Worm (Caenorhabditis elegans) whole organism, young adult: ENCODE measurements around the gene nspc-10.

Experiments used
- B0035.1 ChIP-seq: sonication (generic microtip); optimal IDR thresholded peaks from 2 replicates; lab custom pipeline; 2016; ENCODE audit warnings: missing genetic modification characterization, mild to moderate bottlenecking, missing compliant biosample characterization, missing genotype, missing genetic modification reagents
- B0261.1 ChIP-seq: sonication (generic microtip); optimal IDR thresholded peaks from 2 replicates; lab custom pipeline; 2016; ENCODE audit warnings: mild to moderate bottlenecking, missing genetic modification characterization, moderate library complexity, missing compliant biosample characterization
- F10E7.11 ChIP-seq: sonication (generic microtip); optimal IDR thresholded peaks from 2 replicates; lab custom pipeline; 2017; ENCODE audit warnings: mild to moderate bottlenecking, missing genetic modification characterization, moderate library complexity, missing compliant biosample characterization
- F49E8.2 ChIP-seq: sonication (generic microtip); optimal IDR thresholded peaks from 3 replicates; lab custom pipeline; 2017; ENCODE audit warnings: missing genetic modification characterization, mild to moderate bottlenecking, missing compliant biosample characterization, antibody characterized with exemption, moderate library complexity; ENCODE audit not compliant: insufficient read depth
- F57A8.1 ChIP-seq: fragments of 200-800 bp; sonication (Bioruptor generic); optimal IDR thresholded peaks from 2 replicates; lab custom pipeline; 2018; ENCODE audit warnings: mild to moderate bottlenecking, missing genetic modification characterization, moderate library complexity, missing compliant biosample characterization
- T07F8.4 ChIP-seq: sonication (generic microtip); optimal IDR thresholded peaks from 2 replicates; lab custom pipeline; 2016; ENCODE audit warnings: mild to moderate bottlenecking, missing genetic modification characterization, moderate library complexity, missing compliant biosample characterization
- Y53F4B.3 ChIP-seq: fragments of 200-800 bp; sonication (Bioruptor generic); IDR thresholded peaks from 2 replicates; pipeline ENCODE4 v1.3.6; 2022; ENCODE audit warnings: missing genetic modification reagents, missing genetic modification characterization, missing compliant biosample characterization
- Y56A3A.18 ChIP-seq: fragments of 200-800 bp; sonication (Bioruptor generic); IDR thresholded peaks from 2 replicates; pipeline ENCODE4 v1.3.6; 2022; ENCODE audit warnings: missing genetic modification reagents, missing genetic modification characterization, missing compliant biosample characterization
- ZK185.1 ChIP-seq: sonication (generic microtip); optimal IDR thresholded peaks from 2 replicates; lab custom pipeline; 2016; ENCODE audit warnings: mild to moderate bottlenecking, missing genetic modification characterization, missing compliant biosample characterization; ENCODE audit not compliant: poor library complexity, severe bottlenecking
- aptf-3 ChIP-seq: fragments of 200-800 bp; sonication (Bioruptor generic); IDR thresholded peaks from 2 replicates; pipeline ENCODE4 v1.3.6; 2022; ENCODE audit warnings: missing genetic modification characterization, missing compliant biosample characterization
- athp-1 ChIP-seq: sonication (generic microtip); optimal IDR thresholded peaks from 2 replicates; lab custom pipeline; 2017; ENCODE audit warnings: mild to moderate bottlenecking, missing genetic modification characterization, missing compliant biosample characterization
- attf-3 ChIP-seq: fragments of 200-800 bp; sonication (Bioruptor generic); conservative IDR thresholded peaks from 2 replicates; pipeline ENCODE4 v1.3.6; 2022; ENCODE audit warnings: missing genetic modification reagents, missing genetic modification characterization, missing compliant biosample characterization
- bed-1 ChIP-seq: fragments of 200-800 bp; sonication (Bioruptor generic); IDR thresholded peaks from 2 replicates; pipeline ENCODE4 v1.3.6; 2022; ENCODE audit warnings: missing genetic modification reagents, missing genetic modification characterization, missing compliant biosample characterization
- ceh-27 ChIP-seq: fragments of 200-800 bp; sonication (Bioruptor generic); optimal IDR thresholded peaks from 2 replicates; lab custom pipeline; 2018; ENCODE audit warnings: mild to moderate bottlenecking, missing genetic modification characterization, moderate library complexity, missing compliant biosample characterization
- ceh-40 ChIP-seq: fragments of 200-800 bp; sonication (Bioruptor generic); IDR thresholded peaks from 2 replicates; pipeline ENCODE4 v1.3.6; 2022; ENCODE audit warnings: missing genetic modification characterization, missing compliant biosample characterization
- ceh-91 ChIP-seq: fragments of 200-800 bp; sonication (Bioruptor generic); IDR thresholded peaks from 2 replicates; pipeline ENCODE4 v1.3.6; 2022; ENCODE audit warnings: missing genetic modification reagents, missing genetic modification characterization, missing compliant biosample characterization
- die-1 ChIP-seq: sonication (generic microtip); optimal IDR thresholded peaks from 2 replicates; lab custom pipeline; 2016; ENCODE audit warnings: missing genotype, mild to moderate bottlenecking, missing genetic modification characterization, missing compliant biosample characterization
- egl-44 ChIP-seq: fragments of 200-800 bp; sonication (Bioruptor generic); IDR thresholded peaks from 2 replicates; pipeline ENCODE4 v1.3.6; 2022; ENCODE audit warnings: missing genetic modification reagents, missing genetic modification characterization, missing compliant biosample characterization
- ekl-4 ChIP-seq: fragments of 200-800 bp; sonication (Bioruptor generic); IDR thresholded peaks from 2 replicates; pipeline ENCODE4 v1.3.6; 2022; ENCODE audit warnings: missing genetic modification reagents, missing genetic modification characterization, missing compliant biosample characterization
- hmg-1.2 ChIP-seq: fragments of 200-800 bp; sonication (Bioruptor generic); IDR thresholded peaks from 2 replicates; pipeline ENCODE4 v1.3.6; 2022; ENCODE audit warnings: missing genetic modification reagents, missing genetic modification characterization, missing compliant biosample characterization
- hmg-20 ChIP-seq: fragments of 200-800 bp; sonication (Bioruptor generic); IDR thresholded peaks from 2 replicates; pipeline ENCODE4 v1.3.6; 2022; ENCODE audit warnings: missing genetic modification reagents, missing genetic modification characterization, missing compliant biosample characterization
- hrde-1 ChIP-seq: sonication (generic microtip); optimal IDR thresholded peaks from 2 replicates; lab custom pipeline; 2016; ENCODE audit warnings: missing genetic modification characterization, mild to moderate bottlenecking, missing compliant biosample characterization, moderate library complexity, missing genotype, missing genetic modification reagents, borderline replicate concordance
- lag-1 ChIP-seq: fragments of 200-800 bp; sonication (Bioruptor generic); IDR thresholded peaks from 2 replicates; pipeline ENCODE4 v1.3.6; 2022; ENCODE audit warnings: missing genetic modification reagents, missing genetic modification characterization, missing compliant biosample characterization
- lin-26 ChIP-seq: fragments of 200-800 bp; sonication (Bioruptor generic); IDR thresholded peaks from 2 replicates; pipeline ENCODE4 v1.3.6; 2022; ENCODE audit warnings: missing genetic modification reagents, missing genetic modification characterization, missing compliant biosample characterization
- lsl-1 ChIP-seq: fragments of 200-800 bp; sonication (Bioruptor generic); optimal IDR thresholded peaks from 2 replicates; lab custom pipeline; 2018; ENCODE audit warnings: mild to moderate bottlenecking, missing genetic modification characterization, moderate library complexity, missing compliant biosample characterization
- madf-10 ChIP-seq: sonication (generic microtip); optimal IDR thresholded peaks from 2 replicates; lab custom pipeline; 2016; ENCODE audit warnings: mild to moderate bottlenecking, missing genetic modification characterization, missing compliant biosample characterization
- mxl-1 ChIP-seq: sonication (generic microtip); optimal IDR thresholded peaks from 2 replicates; lab custom pipeline; 2016; ENCODE audit warnings: missing genetic modification characterization, missing compliant biosample characterization
- nfyb-1 ChIP-seq: fragments of 200-800 bp; sonication (Bioruptor generic); IDR thresholded peaks from 2 replicates; pipeline ENCODE4 v1.3.6; 2022; ENCODE audit warnings: missing genetic modification reagents, missing genetic modification characterization, missing compliant biosample characterization
- rcor-1 ChIP-seq: fragments of 200-800 bp; sonication (Bioruptor generic); IDR thresholded peaks from 2 replicates; pipeline ENCODE4 v1.3.6; 2022; ENCODE audit warnings: missing genetic modification reagents, missing genetic modification characterization, missing compliant biosample characterization
- rec-8 ChIP-seq, 2 experiments: sonication (generic microtip); optimal IDR thresholded peaks; 2 replicates each; lab custom pipeline; 2016; ENCODE audit warnings: mild to moderate bottlenecking in 2 of 2, missing genetic modification characterization in 2 of 2, missing genetic modification reagents in 2 of 2, missing genotype in 2 of 2, missing biosample characterization in 1 of 2, missing compliant biosample characterization in 1 of 2, moderate library complexity in 1 of 2
- rpc-1 ChIP-seq, 2 experiments: fragments of 150-350 bp in 1 of 2; sonication (generic microtip) in 1 of 2; optimal IDR thresholded peaks; 2 replicates each; lab custom pipeline; 2014 to 2018; ENCODE audit warnings: missing biosample characterization in 1 of 2, missing genetic modification characterization in 1 of 2, missing genetic modification reagents in 1 of 2, missing genotype in 1 of 2
- snpc-1.1 ChIP-seq: sonication (generic microtip); optimal IDR thresholded peaks from 2 replicates; lab custom pipeline; 2017; ENCODE audit warnings: missing genetic modification characterization, mild to moderate bottlenecking, missing compliant biosample characterization, antibody characterized with exemption, moderate library complexity, missing genotype, missing genetic modification reagents; ENCODE audit not compliant: insufficient read depth
- snpc-1.3 ChIP-seq: sonication (generic microtip); optimal IDR thresholded peaks from 2 replicates; lab custom pipeline; 2017; ENCODE audit warnings: missing genetic modification characterization, mild to moderate bottlenecking, missing compliant biosample characterization, antibody characterized with exemption, moderate library complexity, missing genotype, missing genetic modification reagents; ENCODE audit not compliant: insufficient read depth
- snpc-3.4 ChIP-seq: sonication (generic microtip); optimal IDR thresholded peaks from 2 replicates; lab custom pipeline; 2017; ENCODE audit warnings: missing genetic modification characterization, mild to moderate bottlenecking, missing compliant biosample characterization, antibody characterized with exemption, moderate library complexity, missing genotype, missing genetic modification reagents
- somi-1 ChIP-seq: fragments of 200-800 bp; sonication (Bioruptor generic); optimal IDR thresholded peaks from 2 replicates; lab custom pipeline; 2018; ENCODE audit warnings: mild to moderate bottlenecking, missing genetic modification characterization, missing compliant biosample characterization
- tbp1 ChIP-seq: fragments of 200-800 bp; sonication (Bioruptor generic); optimal IDR thresholded peaks from 2 replicates; lab custom pipeline; 2018; ENCODE audit warnings: mild to moderate bottlenecking, missing genetic modification characterization, missing compliant biosample characterization
- unc-130 ChIP-seq: sonication (generic microtip); optimal IDR thresholded peaks from 2 replicates; lab custom pipeline; 2016; ENCODE audit warnings: missing genetic modification reagents, missing genetic modification characterization, missing compliant biosample characterization
- ztf-18 ChIP-seq: sonication (generic microtip); optimal IDR thresholded peaks from 2 replicates; lab custom pipeline; 2016; ENCODE audit warnings: missing genotype, mild to moderate bottlenecking, missing genetic modification characterization, missing compliant biosample characterization
- ztf-25 ChIP-seq: fragments of 200-800 bp; sonication (Bioruptor generic); IDR thresholded peaks from 2 replicates; pipeline ENCODE4 v1.3.6; 2022; ENCODE audit warnings: missing genetic modification reagents, missing genetic modification characterization, missing compliant biosample characterization
- ztf-26 ChIP-seq: sonication (generic microtip); optimal IDR thresholded peaks from 2 replicates; lab custom pipeline; 2017; ENCODE audit warnings: missing genetic modification characterization, missing compliant biosample characterization
- ztf-28 ChIP-seq: fragments of 200-800 bp; sonication (Bioruptor generic); IDR thresholded peaks from 2 replicates; pipeline ENCODE4 v1.3.6; 2022; ENCODE audit warnings: missing genetic modification reagents, missing genetic modification characterization, missing compliant biosample characterization
- ztf-6 ChIP-seq: fragments of 200-800 bp; sonication (Bioruptor generic); IDR thresholded peaks from 2 replicates; pipeline ENCODE4 v1.3.6; 2022; ENCODE audit warnings: missing genetic modification reagents, missing genetic modification characterization, missing compliant biosample characterization

nspc-10 gene

ce11 chrX:12333479-12333878 is 9.9 kb upstream of the nspc-10 start, which contains the start of gene srd-47 (continued):
- no peak for TF ChIP-seq lsl-1 (GFP tag; lab: Kevin White, UChicago)

- TF ChIP-seq aptf-3 (no peak), F10E7.11 (tag; lab: Kevin White, UChicago) (no peak), athp-1 (no peak), ztf-28 (GFP tag; lab: Robert Waterston, UW) (no peak), bed-1 (no peak), hrde-1 (no peak), die-1 (no peak), unc-130 (no peak), F49E8.2 (tag; lab: Kevin White, UChicago) (no peak)
Measured at ce11 chrX:12335808-12336207, 7.6 kb upstream of the nspc-10 start, which contains the start of gene srd-48. srd-48 (plus strand) TSS chrX:12336108.

- TF ChIP-seq rcor-1 (peak; percentile 62; the same call in 1 of the 2 replicates), somi-1 (GFP tag; lab: Kevin White, UChicago) (no peak), ceh-91 (no peak), hmg-20 (GFP tag; lab: Robert Waterston, UW) (peak; percentile 60; the same call in 1 of the 2 replicates), lin-26 (GFP tag; lab: Robert Waterston, UW) (peak; percentile 86), ztf-18 (tag; lab: Kevin White, UChicago) (peak; percentile 30), attf-3 (GFP tag; lab: Robert Waterston, UW) (no peak), ekl-4 (GFP tag; lab: Robert Waterston, UW) (no peak), athp-1 (peak; percentile 45), ceh-27 (no peak), ZK185.1 (tag; lab: Kevin White, UChicago) (peak; percentile 83), ztf-6 (GFP tag; lab: Robert Waterston, UW) (0 out of 2 replicates have a peak, but pooled peaks have one; percentile 22), rec-8 (tag; optimal IDR thresholded peaks at IDR 0.05; lab: Kevin White, UChicago) (peak; percentile 42 to 56), hmg-1.2 (GFP tag; lab: Robert Waterston, UW) (no peak), snpc-3.4 (tag; lab: Kevin White, UChicago) (peak; percentile 40), hrde-1 (peak; percentile 26), mxl-1 (tag; lab: Kevin White, UChicago) (peak; percentile 48), B0261.1 (tag; lab: Kevin White, UChicago) (peak; percentile 93), tbp1 (GFP tag; lab: Kevin White, UChicago) (peak; percentile 95), snpc-1.1 (tag; lab: Kevin White, UChicago) (peak; percentile 18), rpc-1 (optimal IDR thresholded peaks at IDR 0.05; lab: Kevin White, UChicago) (peak; percentile 72), rpc-1 (tag; optimal IDR thresholded peaks at IDR 0.05; lab: Kevin White, UChicago) (peak; percentile 85), nfyb-1 (GFP tag; lab: Robert Waterston, UW) (0 out of 2 replicates have a peak, but pooled peaks have one; percentile 45), unc-130 (peak; percentile 18), snpc-1.3 (peak; percentile 64), Y56A3A.18 (GFP tag; lab: Robert Waterston, UW) (no peak), lag-1 (no peak), T07F8.4 (peak; percentile 52), ztf-25 (GFP tag; lab: Robert Waterston, UW) (0 out of 2 replicates have a peak, but pooled peaks have one; percentile 76), egl-44 (no peak), ztf-26 (tag; lab: Kevin White, UChicago) (peak; percentile 63), F57A8.1 (GFP tag; lab: Kevin White, UChicago) (no peak), ceh-40 (GFP tag; lab: Robert Waterston, UW) (peak; percentile 72; the same call in 1 of the 2 replicates), B0035.1 (peak; percentile 16), madf-10 (tag; lab: Kevin White, UChicago) (peak; percentile 36), Y53F4B.3 (GFP tag; lab: Robert Waterston, UW) (no peak)
Measured at ce11 chrX:12337846-12338490, 5.4 kb upstream of the nspc-10 start, which contains the start of gene srd-44. srd-44 (plus strand) TSS chrX:12338440.
